ENCODE assay signal across 1 fruit fly cellular context in genomic region chrX:7095292-7095911, dm6.
TF ChIP-seq lines count a peak whose summit lies in the region.

No protein-coding gene starts in this region.

TF ChIP-seq in whole organism, embryonic, 481 proteins besides CTCF, POLR2A, EP300 and RAD21 (continued from another document and continues in another):
- TF ChIP-seq Nf-YA (GFP tag; IDR thresholded peaks at IDR 0.05; lab: Robert Waterston, UW) (peak; percentile 45; the same call in 1 of the 2 replicates), CG3838 (GFP tag; optimal IDR thresholded peaks at IDR 0.05; lab: Kevin White, UChicago) (no peak), row (GFP tag; IDR thresholded peaks at IDR 0.05; lab: Robert Waterston, UW) (peak; percentile 81), Vsx1 (GFP tag; optimal IDR thresholded peaks at IDR 0.05; lab: Kevin White, UChicago) (no peak), bowl (GFP tag; IDR thresholded peaks at IDR 0.05; lab: Robert Waterston, UW) (peak; percentile 76), Antp (GFP tag; optimal IDR thresholded peaks at IDR 0.05; lab: Kevin White, UChicago) (peak; percentile 83), CG6854 (GFP tag; optimal IDR thresholded peaks at IDR 0.05; lab: Kevin White, UChicago) (peak; percentile 36), nom (GFP tag; optimal IDR thresholded peaks at IDR 0.05; lab: Kevin White, UChicago) (peak; percentile 4), CG9797 (GFP tag; optimal IDR thresholded peaks at IDR 0.05; lab: Kevin White, UChicago) (no peak), CrebB (tag; optimal IDR thresholded peaks at IDR 0.05; lab: Kevin White, UChicago) (peak; percentile 33), vfl (GFP tag; optimal IDR thresholded peaks at IDR 0.05; lab: Kevin White, UChicago) (no peak), peb (GFP tag; IDR thresholded peaks at IDR 0.05; lab: Robert Waterston, UW) (peak; percentile 48; the same call in 1 of the 2 replicates), CG15011 (GFP tag; optimal IDR thresholded peaks at IDR 0.05; lab: Kevin White, UChicago) (peak; percentile 53), CG2199 (GFP tag; IDR thresholded peaks at IDR 0.05; lab: Robert Waterston, UW) (no peak), NK7.1 (GFP tag; optimal IDR thresholded peaks at IDR 0.05; lab: Kevin White, UChicago) (peak; percentile 67), Hr39 (optimal IDR thresholded peaks at IDR 0.05; lab: Kevin White, UChicago) (no peak), crol (GFP tag; IDR thresholded peaks at IDR 0.05; lab: Robert Waterston, UW) (no peak), insv (GFP tag; optimal IDR thresholded peaks at IDR 0.05; lab: Kevin White, UChicago) (no peak), CG17568 (GFP tag; optimal IDR thresholded peaks at IDR 0.05; lab: Kevin White, UChicago) (peak; percentile 70), Ssrp (tag; optimal IDR thresholded peaks at IDR 0.05; lab: Kevin White, UChicago) (peak; percentile 71), Side (GFP tag; optimal IDR thresholded peaks at IDR 0.05; lab: Kevin White, UChicago) (peak; percentile 58), CG9727 (GFP tag; optimal IDR thresholded peaks at IDR 0.05; lab: Kevin White, UChicago) (peak; percentile 44), CG11560 (tag; IDR thresholded peaks at IDR 0.05; lab: Robert Waterston, UW) (no peak), Hsf (GFP tag; optimal IDR thresholded peaks at IDR 0.05; lab: Kevin White, UChicago) (peak; percentile 74), CG32772 (GFP tag; IDR thresholded peaks at IDR 0.05; lab: Robert Waterston, UW) (peak; percentile 62; the same call in 1 of the 2 replicates), B-H1 (GFP tag; IDR thresholded peaks at IDR 0.05; lab: Robert Waterston, UW) (peak; percentile 75), ato (GFP tag; IDR thresholded peaks at IDR 0.05; lab: Robert Waterston, UW; ENCODE audit: partially characterized antibody) (no peak), H2.0 (GFP tag; IDR thresholded peaks at IDR 0.05; lab: Robert Waterston, UW) (peak; percentile 83), ci (GFP tag; IDR thresholded peaks at IDR 0.05; lab: Robert Waterston, UW) (peak; percentile 90), ash1 (GFP tag; optimal IDR thresholded peaks at IDR 0.05; lab: Kevin White, UChicago) (no peak), Dll (GFP tag; IDR thresholded peaks at IDR 0.05; lab: Robert Waterston, UW; ENCODE audit: partially characterized antibody) (no peak), zen2 (GFP tag; IDR thresholded peaks at IDR 0.05; lab: Robert Waterston, UW; ENCODE audit: partially characterized antibody) (no peak), Spps (tag; optimal IDR thresholded peaks at IDR 0.05; lab: Kevin White, UChicago) (peak; percentile 39), CG32532 (GFP tag; IDR thresholded peaks at IDR 0.05; lab: Robert Waterston, UW) (peak; percentile 64; the same call in 1 of the 2 replicates), nerfin-2 (GFP tag; IDR thresholded peaks at IDR 0.05; lab: Robert Waterston, UW; ENCODE audit: partially characterized antibody) (no peak), CG10147 (GFP tag; optimal IDR thresholded peaks at IDR 0.05; lab: Kevin White, UChicago) (peak; percentile 79), CG5180 (GFP tag; optimal IDR thresholded peaks at IDR 0.05; lab: Kevin White, UChicago) (peak; percentile 67), chif (GFP tag; optimal IDR thresholded peaks at IDR 0.05; lab: Kevin White, UChicago) (peak; percentile 71 to 80), schlank (tag; optimal IDR thresholded peaks at IDR 0.05; lab: Kevin White, UChicago) (peak; percentile 62), CG2678 (tag; optimal IDR thresholded peaks at IDR 0.05; lab: Kevin White, UChicago) (peak; percentile 88), phol (tag; optimal IDR thresholded peaks at IDR 0.05; lab: Kevin White, UChicago) (peak; percentile 84), al (GFP tag; IDR thresholded peaks at IDR 0.05; lab: Robert Waterston, UW) (peak; percentile 58), ase (GFP tag; IDR thresholded peaks at IDR 0.05; lab: Robert Waterston, UW) (peak; percentile 79; the same call in 2 of the 3 replicates), CG33557 (GFP tag; optimal IDR thresholded peaks at IDR 0.05; lab: Kevin White, UChicago) (peak; percentile 48), shn (GFP tag; optimal IDR thresholded peaks at IDR 0.05; lab: Kevin White, UChicago) (peak; percentile 42), wor (GFP tag; IDR thresholded peaks at IDR 0.05; lab: Robert Waterston, UW) (peak; percentile 67), CG4282 (GFP tag; optimal IDR thresholded peaks at IDR 0.05; lab: Kevin White, UChicago) (peak; percentile 20), stwl (tag; optimal IDR thresholded peaks at IDR 0.05; lab: Kevin White, UChicago) (no peak), BEAF-32 (GFP tag; optimal IDR thresholded peaks at IDR 0.05; lab: Kevin White, UChicago) (no peak), CG9932 (GFP tag; IDR thresholded peaks at IDR 0.05; lab: Robert Waterston, UW) (peak; percentile 64), sqz (GFP tag; optimal IDR thresholded peaks at IDR 0.05; lab: Kevin White, UChicago) (no peak), CG2889 (GFP tag; IDR thresholded peaks at IDR 0.05; lab: Robert Waterston, UW) (peak; percentile 54; the same call in 2 of the 3 replicates), CoRest (tag; optimal IDR thresholded peaks at IDR 0.05; lab: Kevin White, UChicago) (peak; percentile 84), Bteb2 (GFP tag; optimal IDR thresholded peaks at IDR 0.05; lab: Kevin White, UChicago) (peak; percentile 51), CG10959 (GFP tag; IDR thresholded peaks at IDR 0.05; lab: Robert Waterston, UW) (no peak), Ets97D (GFP tag; optimal IDR thresholded peaks at IDR 0.05; lab: Kevin White, UChicago) (peak; percentile 9), Max (GFP tag; optimal IDR thresholded peaks at IDR 0.05; lab: Kevin White, UChicago) (peak; percentile 55), PHDP (tag; optimal IDR thresholded peaks at IDR 0.05; lab: Kevin White, UChicago) (peak; percentile 83), CG8924 (tag; optimal IDR thresholded peaks at IDR 0.05; lab: Kevin White, UChicago) (peak; percentile 79), Six4 (GFP tag; optimal IDR thresholded peaks at IDR 0.05; lab: Kevin White, UChicago) (peak; percentile 73), CG2116 (GFP tag; optimal IDR thresholded peaks at IDR 0.05; lab: Kevin White, UChicago) (peak; percentile 10), CG12769 (tag; optimal IDR thresholded peaks at IDR 0.05; lab: Kevin White, UChicago) (peak; percentile 88), caup (GFP tag; optimal IDR thresholded peaks at IDR 0.05; lab: Kevin White, UChicago; ENCODE audit: severe bottlenecking) (peak; percentile 49), fd64A (GFP tag; optimal IDR thresholded peaks at IDR 0.05; lab: Kevin White, UChicago) (peak; percentile 41), CG7839 (tag; optimal IDR thresholded peaks at IDR 0.05; lab: Kevin White, UChicago) (peak; percentile 86), Ravus (GFP tag; IDR thresholded peaks at IDR 0.05; lab: Robert Waterston, UW) (peak; percentile 41), HmgD (GFP tag; optimal IDR thresholded peaks at IDR 0.05; lab: Kevin White, UChicago) (no peak), Dip3 (GFP tag; optimal IDR thresholded peaks at IDR 0.05; lab: Kevin White, UChicago) (peak; percentile 50), CG7556 (GFP tag; optimal IDR thresholded peaks at IDR 0.05; lab: Kevin White, UChicago) (peak; percentile 46), CG17328 (GFP tag; IDR thresholded peaks at IDR 0.05; lab: Robert Waterston, UW) (peak; percentile 80), pita (GFP tag; optimal IDR thresholded peaks at IDR 0.05; lab: Kevin White, UChicago) (no peak), CG12155 (GFP tag; optimal IDR thresholded peaks at IDR 0.05; lab: Kevin White, UChicago) (peak; percentile 52), fd102C (GFP tag; optimal IDR thresholded peaks at IDR 0.05; lab: Kevin White, UChicago) (no peak), CG15269 (tag; optimal IDR thresholded peaks at IDR 0.05; lab: Kevin White, UChicago) (peak; percentile 91), CG15479 (GFP tag; optimal IDR thresholded peaks at IDR 0.05; lab: Kevin White, UChicago) (no peak), Hey (tag; optimal IDR thresholded peaks at IDR 0.05; lab: Kevin White, UChicago) (no peak), sens (GFP tag; lab: Kevin White, UChicago) (peak; percentile 95), Dip2 (GFP tag; IDR thresholded peaks at IDR 0.05; lab: Robert Waterston, UW) (no peak), vvl (GFP tag; IDR thresholded peaks at IDR 0.05; lab: Robert Waterston, UW) (peak; percentile 90), Meics (GFP tag; optimal IDR thresholded peaks at IDR 0.05; lab: Kevin White, UChicago) (peak; percentile 73), her (GFP tag; optimal IDR thresholded peaks at IDR 0.05; lab: Kevin White, UChicago) (peak; percentile 69), CG34376 (GFP tag; optimal IDR thresholded peaks at IDR 0.05; lab: Kevin White, UChicago) (peak; percentile 56), jing (GFP tag; optimal IDR thresholded peaks at IDR 0.05; lab: Kevin White, UChicago) (peak; percentile 73), nau (GFP tag; optimal IDR thresholded peaks at IDR 0.05; lab: Kevin White, UChicago) (peak; percentile 40), CG11247 (GFP tag; IDR thresholded peaks at IDR 0.05; lab: Robert Waterston, UW) (peak; percentile 62; the same call in 1 of the 2 replicates), zfh2 (GFP tag; optimal IDR thresholded peaks at IDR 0.05; lab: Kevin White, UChicago) (peak; percentile 45), Rfx (GFP tag; IDR thresholded peaks at IDR 0.05; lab: Robert Waterston, UW) (peak; percentile 82), CG6791 (GFP tag; IDR thresholded peaks at IDR 0.05; lab: Robert Waterston, UW; ENCODE audit: partially characterized antibody) (no peak), org-1 (GFP tag; optimal IDR thresholded peaks at IDR 0.05; lab: Kevin White, UChicago) (peak; percentile 64), CG8089 (GFP tag; optimal IDR thresholded peaks at IDR 0.05; lab: Kevin White, UChicago) (peak; percentile 54), CG1529 (GFP tag; optimal IDR thresholded peaks at IDR 0.05; lab: Kevin White, UChicago) (peak; percentile 59), sd (tag; optimal IDR thresholded peaks at IDR 0.05; lab: Kevin White, UChicago) (peak; percentile 42), Neu2 (GFP tag; optimal IDR thresholded peaks at IDR 0.05; lab: Kevin White, UChicago; ENCODE audit: borderline replicate concordance) (no peak), Myb (GFP tag; optimal IDR thresholded peaks at IDR 0.05; lab: Kevin White, UChicago) (peak; percentile 52), HLHmδ (GFP tag; optimal IDR thresholded peaks at IDR 0.05; lab: Kevin White, UChicago) (no peak), Scr (GFP tag; IDR thresholded peaks at IDR 0.05; lab: Robert Waterston, UW; ENCODE audit: partially characterized antibody) (no peak), CG9215 (GFP tag; IDR thresholded peaks at IDR 0.05; lab: Robert Waterston, UW) (no peak; the same call in 1 of the 2 replicates), scrt (GFP tag; optimal IDR thresholded peaks at IDR 0.05; lab: Kevin White, UChicago) (peak; percentile 43), bsh (GFP tag; optimal IDR thresholded peaks at IDR 0.05; lab: Kevin White, UChicago) (peak in 1 of 2 experiments; percentile 86), Rx (GFP tag; IDR thresholded peaks at IDR 0.05; lab: Robert Waterston, UW) (peak; percentile 68), cwo (GFP tag; optimal IDR thresholded peaks at IDR 0.05; lab: Kevin White, UChicago) (peak; percentile 55), HHEX (GFP tag; optimal IDR thresholded peaks at IDR 0.05; lab: Kevin White, UChicago) (peak; percentile 77), CG31365 (tag; optimal IDR thresholded peaks at IDR 0.05; lab: Kevin White, UChicago) (peak; percentile 53), HmgZ (tag; optimal IDR thresholded peaks at IDR 0.05; lab: Kevin White, UChicago) (peak; percentile 76), da (GFP tag; optimal IDR thresholded peaks at IDR 0.05; lab: Kevin White, UChicago) (no peak), mirr (GFP tag; optimal IDR thresholded peaks at IDR 0.05; lab: Kevin White, UChicago) (peak; percentile 43), vnd (GFP tag; IDR thresholded peaks at IDR 0.05; lab: Robert Waterston, UW; ENCODE audit: partially characterized antibody) (no peak), CG18599 (GFP tag; optimal IDR thresholded peaks at IDR 0.05; lab: Kevin White, UChicago) (peak; percentile 75), zfh1 (GFP tag; IDR thresholded peaks at IDR 0.05; lab: Robert Waterston, UW) (peak; percentile 80), sr (GFP tag; IDR thresholded peaks at IDR 0.05; lab: Robert Waterston, UW) (peak; percentile 57; the same call in 1 of the 3 replicates), disco-r (GFP tag; optimal IDR thresholded peaks at IDR 0.05; lab: Kevin White, UChicago) (peak; percentile 6), CG10209 (GFP tag; optimal IDR thresholded peaks at IDR 0.05; lab: Kevin White, UChicago) (peak; percentile 40), inv (GFP tag; IDR thresholded peaks at IDR 0.05; lab: Robert Waterston, UW; ENCODE audit: partially characterized antibody) (no peak), NFAT (GFP tag; IDR thresholded peaks at IDR 0.05; lab: Robert Waterston, UW) (peak; percentile 48; the same call in 1 of the 2 replicates), lola (GFP tag; optimal IDR thresholded peaks at IDR 0.05; lab: Kevin White, UChicago) (peak in 1 of 3 experiments; percentile 60), gce (GFP tag; IDR thresholded peaks at IDR 0.05; lab: Robert Waterston, UW) (peak; percentile 70; the same call in 1 of the 3 replicates), jumu (GFP tag; optimal IDR thresholded peaks at IDR 0.05; lab: Kevin White, UChicago) (peak; percentile 57), Doc2 (GFP tag; IDR thresholded peaks at IDR 0.05; lab: Robert Waterston, UW) (no peak), toy (GFP tag; IDR thresholded peaks at IDR 0.05; lab: Robert Waterston, UW) (peak; percentile 43; the same call in 1 of the 2 replicates), tup (GFP tag; optimal IDR thresholded peaks at IDR 0.05; lab: Kevin White, UChicago) (no peak), ap (GFP tag; IDR thresholded peaks at IDR 0.05; lab: Robert Waterston, UW) (peak; percentile 80), otp (GFP tag; IDR thresholded peaks at IDR 0.05; lab: Robert Waterston, UW) (peak; percentile 57; the same call in 1 of the 3 replicates), Mes4 (GFP tag; optimal IDR thresholded peaks at IDR 0.05; lab: Kevin White, UChicago) (peak; percentile 49), Nf-YB (GFP tag; optimal IDR thresholded peaks at IDR 0.05; lab: Kevin White, UChicago) (peak; percentile 22), CG12744 (GFP tag; optimal IDR thresholded peaks at IDR 0.05; lab: Kevin White, UChicago) (peak; percentile 8), CG15601 (tag; optimal IDR thresholded peaks at IDR 0.05; lab: Kevin White, UChicago) (peak; percentile 64), CG7372 (GFP tag; IDR thresholded peaks at IDR 0.05; lab: Robert Waterston, UW) (peak; percentile 75), CG12104 (GFP tag; optimal IDR thresholded peaks at IDR 0.05; lab: Kevin White, UChicago) (peak; percentile 50), slou (GFP tag; optimal IDR thresholded peaks at IDR 0.05; lab: Kevin White, UChicago) (peak; percentile 3), Oaz (GFP tag; IDR thresholded peaks at IDR 0.05; lab: Robert Waterston, UW) (peak; percentile 62)
